Worm (Caenorhabditis elegans) whole organism, L2 larva: ENCODE results near the gene chil-16.
A peak's percentile ranks its signal among the peaks of the same experiment; 100 is the strongest.

Experiments used
- C34F6.9 ChIP-seq: fragments of 150-350 bp; optimal IDR thresholded peaks from 2 replicates; lab custom pipeline; 2014; ENCODE audit warnings: missing biosample characterization, missing genetic modification characterization
- F13H6.1 ChIP-seq: sonication (generic microtip); optimal IDR thresholded peaks from 2 replicates; lab custom pipeline; 2016; ENCODE audit warnings: missing genetic modification characterization, missing compliant biosample characterization
- R02D3.7 ChIP-seq: fragments of 150-350 bp; optimal IDR thresholded peaks from 2 replicates; lab custom pipeline; 2014; ENCODE audit warnings: missing biosample characterization, missing genetic modification characterization
- Y55F3AM.14 ChIP-seq: fragments of 200-800 bp; sonication (Bioruptor generic); optimal IDR thresholded peaks from 2 replicates; lab custom pipeline; 2018; ENCODE audit warnings: mild to moderate bottlenecking, missing genetic modification characterization, missing compliant biosample characterization
- ZK546.5 ChIP-seq: sonication (generic microtip); optimal IDR thresholded peaks from 2 replicates; lab custom pipeline; 2017; ENCODE audit warnings: missing biosample characterization, missing genetic modification characterization
- alr-1 ChIP-seq: fragments of 150-350 bp; optimal IDR thresholded peaks from 2 replicates; lab custom pipeline; 2014; ENCODE audit warnings: missing biosample characterization, missing genetic modification characterization
- ama-1 ChIP-seq: fragments of 150-350 bp; optimal IDR thresholded peaks from 2 replicates; lab custom pipeline; 2018; ENCODE audit warnings: inconsistent platforms
- crh-2 ChIP-seq: sonication (generic microtip); optimal IDR thresholded peaks from 2 replicates; lab custom pipeline; 2017; ENCODE audit warnings: missing biosample characterization, missing genetic modification characterization
- elt-1 ChIP-seq: fragments of 150-350 bp; optimal IDR thresholded peaks from 2 replicates; lab custom pipeline; 2014; ENCODE audit warnings: missing biosample characterization, missing genetic modification characterization
- elt-3 ChIP-seq: sonication (generic microtip); optimal IDR thresholded peaks from 2 replicates; lab custom pipeline; 2017; ENCODE audit warnings: missing biosample characterization, missing genetic modification characterization
- fos-1 ChIP-seq: fragments of 150-350 bp; optimal IDR thresholded peaks from 2 replicates; lab custom pipeline; 2014; ENCODE audit warnings: missing biosample characterization, missing genetic modification characterization
- gmeb-1 ChIP-seq: fragments of 150-350 bp; optimal IDR thresholded peaks from 2 replicates; lab custom pipeline; 2014; ENCODE audit warnings: missing biosample characterization, missing genetic modification characterization
- lin-11 ChIP-seq: fragments of 150-350 bp; sonication (generic microtip); optimal IDR thresholded peaks from 2 replicates; lab custom pipeline; 2014; ENCODE audit warnings: missing biosample characterization, missing genetic modification characterization, inconsistent platforms, mixed read lengths
- lin-13 ChIP-seq: fragments of 150-350 bp; optimal IDR thresholded peaks from 2 replicates; lab custom pipeline; 2014; ENCODE audit warnings: missing biosample characterization, missing genetic modification reagents, missing genetic modification characterization
- lin-39 ChIP-seq: fragments of 150-350 bp; optimal IDR thresholded peaks from 2 replicates; lab custom pipeline; 2014; ENCODE audit warnings: missing biosample characterization, missing genetic modification reagents, missing genetic modification characterization
- lsy-2 ChIP-seq, 2 experiments: fragments of 150-350 bp in 1 of 2; sonication (generic microtip) in 1 of 2; optimal IDR thresholded peaks; 2 replicates each; lab custom pipeline; 2014 to 2017; ENCODE audit warnings: missing biosample characterization in 2 of 2, missing genetic modification characterization in 2 of 2
- mab-5 ChIP-seq: fragments of 150-350 bp; optimal IDR thresholded peaks from 2 replicates; lab custom pipeline; 2014; ENCODE audit warnings: missing biosample characterization, missing genetic modification characterization
- mbf-1 ChIP-seq: sonication (generic microtip); optimal IDR thresholded peaks from 2 replicates; lab custom pipeline; 2017; ENCODE audit warnings: missing biosample characterization, missing genetic modification characterization
- nhr-10 ChIP-seq: sonication (generic microtip); optimal IDR thresholded peaks from 2 replicates; lab custom pipeline; 2017; ENCODE audit warnings: missing biosample characterization, missing genetic modification characterization
- nhr-12 ChIP-seq: fragments of 150-350 bp; optimal IDR thresholded peaks from 2 replicates; lab custom pipeline; 2014; ENCODE audit warnings: missing biosample characterization, missing genetic modification characterization
- nhr-129 ChIP-seq: fragments of 150-350 bp; optimal IDR thresholded peaks from 2 replicates; lab custom pipeline; 2014; ENCODE audit warnings: missing biosample characterization, missing genetic modification characterization
- nhr-21 ChIP-seq: fragments of 150-350 bp; optimal IDR thresholded peaks from 2 replicates; lab custom pipeline; 2014; ENCODE audit warnings: missing biosample characterization, missing genetic modification characterization
- nhr-237 ChIP-seq: fragments of 150-350 bp; optimal IDR thresholded peaks from 2 replicates; lab custom pipeline; 2014; ENCODE audit warnings: missing biosample characterization, missing genetic modification characterization
- nhr-25 ChIP-seq: fragments of 150-350 bp; sonication (generic microtip); optimal IDR thresholded peaks from 3 replicates; lab custom pipeline; 2014; ENCODE audit warnings: missing biosample characterization, missing genetic modification characterization
- peb-1 ChIP-seq: fragments of 150-350 bp; optimal IDR thresholded peaks from 2 replicates; lab custom pipeline; 2014; ENCODE audit warnings: missing biosample characterization, missing genetic modification characterization
- sem-4 ChIP-seq: fragments of 150-350 bp; optimal IDR thresholded peaks from 2 replicates; lab custom pipeline; 2014; ENCODE audit warnings: missing biosample characterization, missing genetic modification reagents, missing genetic modification characterization
- skn-1 ChIP-seq: sonication (generic microtip); optimal IDR thresholded peaks from 2 replicates; lab custom pipeline; 2017; ENCODE audit warnings: missing biosample characterization, missing genetic modification characterization
- sma-3 ChIP-seq: sonication (generic microtip); optimal IDR thresholded peaks from 2 replicates; lab custom pipeline; 2016; ENCODE audit warnings: missing genetic modification reagents, missing genetic modification characterization, missing compliant biosample characterization
- sma-9 ChIP-seq, 2 experiments: fragments of 150-350 bp in 1 of 2; sonication (generic microtip) in 1 of 2; optimal IDR thresholded peaks; 2 replicates each; lab custom pipeline; 2014 to 2016; ENCODE audit warnings: missing genetic modification characterization in 2 of 2, mild to moderate bottlenecking in 1 of 2, missing biosample characterization in 1 of 2, missing compliant biosample characterization in 1 of 2, missing genetic modification reagents in 1 of 2, moderate library complexity in 1 of 2
- snpc-4 ChIP-seq: fragments of 150-350 bp; optimal IDR thresholded peaks from 2 replicates; lab custom pipeline; 2014; ENCODE audit warnings: missing biosample characterization, missing genetic modification characterization
- unc-39 ChIP-seq: fragments of 150-350 bp; optimal IDR thresholded peaks from 2 replicates; lab custom pipeline; 2014; ENCODE audit warnings: missing biosample characterization, missing genetic modification characterization
- unc-55 ChIP-seq: fragments of 150-350 bp; sonication (generic microtip); optimal IDR thresholded peaks from 3 replicates; lab custom pipeline; 2014; ENCODE audit warnings: missing biosample characterization, missing genetic modification reagents, missing genetic modification characterization
- unc-62 ChIP-seq: fragments of 150-350 bp; optimal IDR thresholded peaks from 2 replicates; lab custom pipeline; 2014; ENCODE audit warnings: missing biosample characterization, missing genetic modification reagents, missing genetic modification characterization
- zag-1 ChIP-seq: fragments of 150-350 bp; optimal IDR thresholded peaks from 2 replicates; lab custom pipeline; 2014; ENCODE audit warnings: missing biosample characterization, missing genetic modification characterization
- ztf-1 ChIP-seq: fragments of 200-800 bp; sonication (Bioruptor generic); conservative IDR thresholded peaks from 2 replicates; pipeline ENCODE4 v1.3.6; 2022; ENCODE audit warnings: missing genetic modification characterization, missing compliant biosample characterization
- ztf-11 ChIP-seq: sonication (generic microtip); optimal IDR thresholded peaks from 2 replicates; lab custom pipeline; 2017; ENCODE audit warnings: missing biosample characterization, missing genetic modification characterization
- ztf-4 ChIP-seq: fragments of 150-350 bp; optimal IDR thresholded peaks from 2 replicates; lab custom pipeline; 2014; ENCODE audit warnings: missing biosample characterization, missing genetic modification characterization

Gene chil-16

DNA sequence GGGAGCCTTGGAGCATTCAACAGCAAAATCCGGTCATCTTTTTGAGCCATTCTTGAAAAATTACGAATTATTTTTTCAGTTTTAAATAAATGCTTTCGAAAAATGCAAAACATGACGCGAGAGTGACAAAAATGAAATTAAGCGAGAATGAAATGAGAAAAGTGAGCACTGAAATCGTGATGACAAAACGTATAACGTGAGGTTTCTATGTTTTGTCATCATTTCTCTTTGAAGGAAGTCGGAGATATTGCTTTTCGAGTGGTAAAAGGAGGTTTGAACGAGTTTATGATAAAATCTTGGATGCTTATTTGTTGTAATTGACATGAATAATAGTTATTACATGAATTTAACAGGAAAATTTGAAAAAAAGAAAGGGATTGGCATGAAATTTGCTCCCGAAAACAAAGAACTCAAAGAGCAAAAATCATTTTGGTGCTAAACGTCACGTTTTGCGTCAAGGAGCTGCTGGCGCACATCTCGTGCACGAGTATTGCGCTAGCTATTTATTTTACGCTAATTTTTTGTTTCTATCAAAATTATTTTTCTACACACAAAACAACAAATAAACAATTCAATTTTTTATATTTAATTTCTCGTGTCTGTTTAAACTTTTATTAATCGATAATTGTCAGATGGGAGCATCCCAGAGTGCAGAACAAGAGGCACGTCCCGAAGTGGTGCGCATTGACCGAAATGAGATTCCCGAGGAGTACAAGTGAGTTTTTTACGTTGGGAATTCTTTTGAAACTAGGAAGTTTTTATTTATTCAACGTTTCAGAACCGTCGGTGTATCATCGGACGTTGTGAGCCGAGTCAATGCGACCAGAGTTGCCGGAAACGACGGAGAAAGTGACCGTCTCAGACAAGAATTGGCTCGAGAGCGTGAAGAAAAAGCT is 25.1 kb downstream of the chil-16 start, which contains the start of the genes gss-1 and chch-3:
TSS of gene gss-1 (minus strand) at position 51 of the 896 bp plus-strand sequence.
TSS of gene chch-3 (plus strand) at position 633 of the 896 bp plus-strand sequence.
- TF ChIP-seq lin-13 (GFP tag; lab: Kevin White, UChicago) (peak; percentile 43), R02D3.7 (tag; lab: Kevin White, UChicago) (no peak), Y55F3AM.14 (GFP tag; lab: Kevin White, UChicago) (no peak), C34F6.9 (peak; percentile 85), mab-5 (tag; lab: Kevin White, UChicago) (peak; percentile 25), crh-2 (tag; lab: Kevin White, UChicago) (peak; percentile 58), nhr-10 (tag; lab: Kevin White, UChicago) (no peak), nhr-129 (tag; lab: Kevin White, UChicago) (peak; percentile 71), gmeb-1 (tag; lab: Kevin White, UChicago) (peak; percentile 69), fos-1 (tag; lab: Kevin White, UChicago) (peak; percentile 63), sma-3 (GFP tag; lab: Kevin White, UChicago) (peak; percentile 14), unc-55 (peak; percentile 75), lin-11 (tag; lab: Kevin White, UChicago) (peak; percentile 1), lsy-2 (tag; optimal IDR thresholded peaks at IDR 0.05; lab: Kevin White, UChicago) (peak; percentile 56 to 85), snpc-4 (peak; percentile 14), ztf-11 (tag; lab: Kevin White, UChicago) (no peak), sma-9 (GFP tag; optimal IDR thresholded peaks at IDR 0.05; lab: Kevin White, UChicago) (peak; percentile 65), sma-9 (tag; optimal IDR thresholded peaks at IDR 0.05; lab: Kevin White, UChicago) (no peak), nhr-21 (peak; percentile 13), F13H6.1 (peak; percentile 24)

DNA sequence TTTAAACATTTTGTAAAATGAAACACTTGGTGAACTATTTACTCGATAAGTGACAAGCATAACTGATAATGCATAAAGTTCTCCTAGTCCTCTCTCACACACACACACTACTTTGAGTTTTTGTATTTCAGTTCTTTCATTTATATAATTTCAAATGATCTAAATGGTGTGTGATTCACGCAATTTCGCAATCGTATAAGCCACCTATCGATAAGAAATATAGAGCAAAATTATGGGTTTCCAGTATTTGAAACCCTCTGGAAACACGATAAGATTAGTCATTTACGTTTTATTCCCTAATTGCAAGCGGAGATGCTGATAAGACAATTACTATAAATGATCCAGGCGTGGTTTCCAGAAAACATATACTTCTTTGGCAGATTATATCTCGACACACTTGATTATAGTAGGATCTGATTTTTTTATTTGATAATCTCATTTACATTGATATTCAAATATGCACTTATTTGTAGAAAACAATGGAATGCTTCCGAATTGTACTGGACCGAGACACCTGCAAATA is 29.6 kb downstream of the chil-16 start, which contains the start of gene arrd-3:
TSS of gene arrd-3 (plus strand) at position 473 of the 523 bp plus-strand sequence.
- TF ChIP-seq gmeb-1 (tag; lab: Kevin White, UChicago) (peak; percentile 7), elt-3 (tag; lab: Kevin White, UChicago) (no peak), unc-39 (tag; lab: Kevin White, UChicago) (no peak), alr-1 (tag; lab: Kevin White, UChicago) (no peak), fos-1 (tag; lab: Kevin White, UChicago) (peak; percentile 94), lin-13 (GFP tag; lab: Kevin White, UChicago) (no peak), sem-4 (tag; lab: Kevin White, UChicago) (no peak), Y55F3AM.14 (GFP tag; lab: Kevin White, UChicago) (no peak), R02D3.7 (tag; lab: Kevin White, UChicago) (no peak), peb-1 (tag; lab: Kevin White, UChicago) (no peak), ZK546.5 (tag; lab: Kevin White, UChicago) (no peak), ztf-4 (tag; lab: Kevin White, UChicago) (no peak), skn-1 (tag; lab: Kevin White, UChicago) (no peak), mbf-1 (no peak), nhr-21 (no peak), ztf-1 (GFP tag; lab: Robert Waterston, UW) (no peak), nhr-25 (no peak), ama-1 (no peak), sma-3 (GFP tag; lab: Kevin White, UChicago) (no peak), sma-9 (GFP tag; optimal IDR thresholded peaks at IDR 0.05; lab: Kevin White, UChicago) (peak; percentile 18), sma-9 (tag; optimal IDR thresholded peaks at IDR 0.05; lab: Kevin White, UChicago) (no peak), elt-1 (tag; lab: Kevin White, UChicago) (no peak), nhr-237 (no peak), nhr-12 (tag; lab: Kevin White, UChicago) (no peak)

DNA sequence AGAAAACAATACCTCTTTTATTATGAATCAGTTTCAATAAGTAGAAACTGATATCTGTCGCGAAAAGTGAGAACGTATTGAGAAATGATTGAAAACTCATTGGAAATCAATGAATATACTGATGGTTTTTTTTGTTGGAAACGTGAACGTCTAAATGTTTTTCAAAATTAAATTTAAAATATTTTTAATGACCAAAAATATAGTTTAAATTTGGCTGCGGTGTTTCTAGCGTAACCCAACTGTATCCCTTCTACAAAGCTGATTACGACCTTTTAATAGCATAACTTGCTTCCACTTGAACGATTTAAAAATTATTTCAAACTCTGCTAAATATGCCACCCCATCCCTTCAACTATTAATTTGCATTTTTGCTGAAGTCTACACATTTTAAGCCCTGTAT is 30.2 kb downstream of the chil-16 start, which contains the start of gene M176.9:
TSS of gene M176.9 (minus strand) at position 101 of the 400 bp plus-strand sequence.
- TF ChIP-seq zag-1 (tag; lab: Kevin White, UChicago) (no peak), sma-9 (GFP tag; optimal IDR thresholded peaks at IDR 0.05; lab: Kevin White, UChicago) (no peak), sma-9 (tag; optimal IDR thresholded peaks at IDR 0.05; lab: Kevin White, UChicago) (no peak), sem-4 (tag; lab: Kevin White, UChicago) (no peak), elt-1 (tag; lab: Kevin White, UChicago) (no peak), C34F6.9 (no peak), crh-2 (tag; lab: Kevin White, UChicago) (no peak), lin-39 (tag; lab: Kevin White, UChicago) (no peak), snpc-4 (no peak), nhr-25 (no peak), nhr-21 (no peak), lsy-2 (tag; optimal IDR thresholded peaks at IDR 0.05; lab: Kevin White, UChicago) (no peak), R02D3.7 (tag; lab: Kevin White, UChicago) (no peak), mab-5 (tag; lab: Kevin White, UChicago) (no peak), nhr-12 (tag; lab: Kevin White, UChicago) (no peak), gmeb-1 (tag; lab: Kevin White, UChicago) (no peak), ZK546.5 (tag; lab: Kevin White, UChicago) (no peak), peb-1 (tag; lab: Kevin White, UChicago) (no peak), ztf-11 (tag; lab: Kevin White, UChicago) (no peak), unc-62 (GFP tag; lab: Kevin White, UChicago) (no peak), fos-1 (tag; lab: Kevin White, UChicago) (no peak)
